Worm (Caenorhabditis elegans): ENCODE results near the gene flp-6.

flp-6 gene

ce11 chrV:9471675-9472074 is at the start of gene flp-6:
Gene flp-6 (plus strand): TSS chrV:9471975.
- no peak for TF ChIP-seq nhr-12 (tag; optimal IDR thresholded peaks at IDR 0.05)
- no peak for TF ChIP-seq nhr-28 (tag; optimal IDR thresholded peaks at IDR 0.05)
- TF ChIP-seq ceh-28 (tag; optimal IDR thresholded peaks at IDR 0.05), result no peak
- TF ChIP-seq aly-2 (tag; optimal IDR thresholded peaks at IDR 0.05), result no peak
- TF ChIP-seq elt-1 (tag; optimal IDR thresholded peaks at IDR 0.05), result no peak
- TF ChIP-seq ceh-82 (tag; optimal IDR thresholded peaks at IDR 0.05), result no peak
- no peak for TF ChIP-seq R02D3.7 (tag; optimal IDR thresholded peaks at IDR 0.05)
- TF ChIP-seq unc-62 (GFP tag; optimal IDR thresholded peaks at IDR 0.05), result no peak
- TF ChIP-seq lin-15B (tag; optimal IDR thresholded peaks at IDR 0.05), result no peak
- no peak for TF ChIP-seq nhr-237 (tag; optimal IDR thresholded peaks at IDR 0.05)
- TF ChIP-seq snpc-4 (tag; optimal IDR thresholded peaks at IDR 0.05), result no peak
- TF ChIP-seq egl-5 (tag; optimal IDR thresholded peaks at IDR 0.05), result no peak
- TF ChIP-seq daf-12 (tag; optimal IDR thresholded peaks at IDR 0.05), result no peak
- no peak for TF ChIP-seq ztf-4 (tag; optimal IDR thresholded peaks at IDR 0.05)

- no peak for TF ChIP-seq fos-1 (tag; optimal IDR thresholded peaks at IDR 0.05)
- TF ChIP-seq ZK546.5 (tag; optimal IDR thresholded peaks at IDR 0.05), result no peak
- peak; percentile 30 for TF ChIP-seq pha-4 (tag; optimal IDR thresholded peaks at IDR 0.05)
- no peak for TF ChIP-seq fkh-2 (tag; optimal IDR thresholded peaks at IDR 0.05)
- no peak for TF ChIP-seq tbx-2 (tag; optimal IDR thresholded peaks at IDR 0.05)
- no peak for TF ChIP-seq lin-15B (tag; optimal IDR thresholded peaks at IDR 0.05)
- TF ChIP-seq ceh-9 (tag; optimal IDR thresholded peaks at IDR 0.05), result no peak
- peak; percentile 15 for TF ChIP-seq nfya-1 (tag; optimal IDR thresholded peaks at IDR 0.05; ENCODE audit: insufficient read depth)
- TF ChIP-seq lsy-12 (tag; optimal IDR thresholded peaks at IDR 0.05), result no peak
- TF ChIP-seq nhr-25 (tag; optimal IDR thresholded peaks at IDR 0.05), result peak; percentile 40
- TF ChIP-seq aly-2 (tag; optimal IDR thresholded peaks at IDR 0.05), result no peak
- TF ChIP-seq ceh-16 (tag; optimal IDR thresholded peaks at IDR 0.05), result no peak
- TF ChIP-seq nhr-23 (tag; optimal IDR thresholded peaks at IDR 0.05), result no peak
- TF ChIP-seq elt-3 (tag; optimal IDR thresholded peaks at IDR 0.05), result no peak
- TF ChIP-seq hmg-11 (tag; optimal IDR thresholded peaks at IDR 0.05), result peak; percentile 54
- TF ChIP-seq daf-12 (tag; optimal IDR thresholded peaks at IDR 0.05), result no peak
- TF ChIP-seq unc-39 (tag; optimal IDR thresholded peaks at IDR 0.05), result no peak
- TF ChIP-seq nhr-12 (tag; optimal IDR thresholded peaks at IDR 0.05), result no peak
- no peak for TF ChIP-seq lin-39 (tag; optimal IDR thresholded peaks at IDR 0.05)
Measured at ce11 chrV:9422745-9423144, 49.0 kb upstream of the flp-6 start.

- peak; percentile 24 for TF ChIP-seq nhr-25 (tag; optimal IDR thresholded peaks at IDR 0.05)
- no peak for TF ChIP-seq ztf-4 (tag; optimal IDR thresholded peaks at IDR 0.05)
Measured at ce11 chrV:9423539-9423938, 48.2 kb upstream of the flp-6 start.

- no peak for TF ChIP-seq elt-1 (tag; optimal IDR thresholded peaks at IDR 0.05)
- TF ChIP-seq egl-5 (tag; optimal IDR thresholded peaks at IDR 0.05), result no peak
- peak; percentile 50 for TF ChIP-seq nhr-25 (tag; optimal IDR thresholded peaks at IDR 0.05)
- TF ChIP-seq ama-1 (optimal IDR thresholded peaks at IDR 0.05), result no peak
- TF ChIP-seq nhr-28 (tag; optimal IDR thresholded peaks at IDR 0.05), result no peak
- TF ChIP-seq sea-2 (GFP tag; optimal IDR thresholded peaks at IDR 0.05), result no peak
- no peak for TF ChIP-seq nhr-76 (tag; optimal IDR thresholded peaks at IDR 0.05)
- no peak for TF ChIP-seq nhr-43 (tag; optimal IDR thresholded peaks at IDR 0.05; ENCODE audit: poor library complexity, severe bottlenecking)
- TF ChIP-seq lin-15B (tag; optimal IDR thresholded peaks at IDR 0.05), result no peak
- TF ChIP-seq daf-12 (tag; optimal IDR thresholded peaks at IDR 0.05), result no peak
- TF ChIP-seq elt-2 (tag; optimal IDR thresholded peaks at IDR 0.05), result peak; percentile 57
- no peak for TF ChIP-seq jun-1 (tag; optimal IDR thresholded peaks at IDR 0.05)
- no peak for TF ChIP-seq ztf-4 (tag; optimal IDR thresholded peaks at IDR 0.05)
- TF ChIP-seq mml-1 (tag; optimal IDR thresholded peaks at IDR 0.05), result no peak
- TF ChIP-seq unc-39 (tag; optimal IDR thresholded peaks at IDR 0.05), result no peak
- TF ChIP-seq ceh-28 (tag; optimal IDR thresholded peaks at IDR 0.05), result peak; percentile 72
- TF ChIP-seq ceh-9 (tag; optimal IDR thresholded peaks at IDR 0.05), result no peak
- TF ChIP-seq mdl-1 (tag; optimal IDR thresholded peaks at IDR 0.05), result no peak
- no peak for TF ChIP-seq fkh-2 (tag; optimal IDR thresholded peaks at IDR 0.05)
- TF ChIP-seq fkh-10 (GFP tag; optimal IDR thresholded peaks at IDR 0.05), result no peak
- TF ChIP-seq nhr-67 (tag; optimal IDR thresholded peaks at IDR 0.05), result no peak
- TF ChIP-seq R02D3.7 (tag; optimal IDR thresholded peaks at IDR 0.05), result no peak
- no peak for TF ChIP-seq ztf-11 (tag; optimal IDR thresholded peaks at IDR 0.05)
- no peak for TF ChIP-seq elt-3 (tag; optimal IDR thresholded peaks at IDR 0.05)
- TF ChIP-seq fos-1 (tag; optimal IDR thresholded peaks at IDR 0.05), result no peak
- TF ChIP-seq pha-4 (tag; optimal IDR thresholded peaks at IDR 0.05), result peak; percentile 45
- no peak for TF ChIP-seq ceh-82 (tag; optimal IDR thresholded peaks at IDR 0.05)
- TF ChIP-seq snpc-4 (tag; optimal IDR thresholded peaks at IDR 0.05), result no peak
- no peak for TF ChIP-seq aly-2 (tag; optimal IDR thresholded peaks at IDR 0.05)
- peak; percentile 39 for TF ChIP-seq nfya-1 (tag; optimal IDR thresholded peaks at IDR 0.05; ENCODE audit: insufficient read depth)
- no peak for TF ChIP-seq nhr-237 (tag; optimal IDR thresholded peaks at IDR 0.05)
- TF ChIP-seq egl-27 (tag; optimal IDR thresholded peaks at IDR 0.05), result no peak
- TF ChIP-seq hmg-11 (tag; optimal IDR thresholded peaks at IDR 0.05), result no peak
- no peak for TF ChIP-seq tbx-2 (tag; optimal IDR thresholded peaks at IDR 0.05)
- TF ChIP-seq pqm-1 (tag; optimal IDR thresholded peaks at IDR 0.05), result peak; percentile 17
- no peak for TF ChIP-seq nhr-23 (tag; optimal IDR thresholded peaks at IDR 0.05)
- TF ChIP-seq skn-1 (tag; optimal IDR thresholded peaks at IDR 0.05), result no peak
- TF ChIP-seq lsy-12 (tag; optimal IDR thresholded peaks at IDR 0.05), result no peak
- no peak for TF ChIP-seq nhr-11 (tag; optimal IDR thresholded peaks at IDR 0.05)
- TF ChIP-seq lin-39 (tag; optimal IDR thresholded peaks at IDR 0.05), result no peak
Measured at ce11 chrV:9424514-9424913, 47.3 kb upstream of the flp-6 start.
